Fruit fly (Drosophila melanogaster) whole organism, embryonic: ENCODE data around the gene Brms1.

Experiments used
- CG10565 ChIP-seq: fragments of 200-800 bp; sonication (Bioruptor generic); optimal IDR thresholded peaks from 3 replicates; lab custom pipeline; 2016; ENCODE audit warnings: missing biosample characterization, mild to moderate bottlenecking, missing genetic modification characterization
- CG31441 ChIP-seq: fragments of 200-800 bp; sonication (Bioruptor generic); IDR thresholded peaks from 2 replicates; pipeline ENCODE4 v1.3.6; 2022; ENCODE audit warnings: missing biosample characterization, missing genetic modification characterization
- CG6689 ChIP-seq: fragments of 200-800 bp; sonication (Bioruptor generic); IDR thresholded peaks from 2 replicates; pipeline ENCODE4 v1.3.6; 2022; ENCODE audit warnings: missing biosample characterization, missing genetic modification characterization
- ERR ChIP-seq: fragments of 200-800 bp; sonication (Bioruptor generic); optimal IDR thresholded peaks from 2 replicates; lab custom pipeline; 2016; ENCODE audit warnings: missing biosample characterization, missing genetic modification characterization
- HLH4C ChIP-seq: fragments of 200-800 bp; sonication (Bioruptor generic); IDR thresholded peaks from 3 replicates; pipeline ENCODE4 v1.3.6; 2022; ENCODE audit warnings: missing biosample characterization, missing genetic modification characterization; ENCODE audit not compliant: partially characterized antibody
- HLH54F ChIP-seq: fragments of 200-800 bp; sonication (Bioruptor generic); optimal IDR thresholded peaks from 3 replicates; lab custom pipeline; 2016; ENCODE audit warnings: missing biosample characterization, missing genetic modification characterization
- Hmr ChIP-seq: fragments of 200-800 bp; sonication (Bioruptor generic); optimal IDR thresholded peaks from 3 replicates; lab custom pipeline; 2017; ENCODE audit warnings: mild to moderate bottlenecking, missing biosample characterization, missing genetic modification reagents, missing genetic modification characterization
- cato ChIP-seq: fragments of 200-800 bp; sonication (Bioruptor generic); optimal IDR thresholded peaks from 2 replicates; lab custom pipeline; 2016; ENCODE audit warnings: missing biosample characterization, missing genetic modification characterization, borderline replicate concordance
- gcm ChIP-seq: fragments of 200-800 bp; sonication (Bioruptor generic); optimal IDR thresholded peaks from 2 replicates; lab custom pipeline; 2019; ENCODE audit warnings: missing biosample characterization, mild to moderate bottlenecking, missing genetic modification characterization, moderate library complexity
- psq ChIP-seq: fragments of 200-800 bp; sonication (Bioruptor generic); optimal IDR thresholded peaks from 2 replicates; lab custom pipeline; 2017; ENCODE audit warnings: missing biosample characterization, missing genetic modification characterization
- unc-4 ChIP-seq: fragments of 200-800 bp; sonication (Bioruptor generic); IDR thresholded peaks from 2 replicates; pipeline ENCODE4 v1.3.6; 2022; ENCODE audit warnings: missing biosample characterization, missing genetic modification characterization; ENCODE audit not compliant: partially characterized antibody
- yki ChIP-seq: fragments of >200 bp; optimal IDR thresholded peaks from 3 replicates; lab custom pipeline; 2018

DNA sequence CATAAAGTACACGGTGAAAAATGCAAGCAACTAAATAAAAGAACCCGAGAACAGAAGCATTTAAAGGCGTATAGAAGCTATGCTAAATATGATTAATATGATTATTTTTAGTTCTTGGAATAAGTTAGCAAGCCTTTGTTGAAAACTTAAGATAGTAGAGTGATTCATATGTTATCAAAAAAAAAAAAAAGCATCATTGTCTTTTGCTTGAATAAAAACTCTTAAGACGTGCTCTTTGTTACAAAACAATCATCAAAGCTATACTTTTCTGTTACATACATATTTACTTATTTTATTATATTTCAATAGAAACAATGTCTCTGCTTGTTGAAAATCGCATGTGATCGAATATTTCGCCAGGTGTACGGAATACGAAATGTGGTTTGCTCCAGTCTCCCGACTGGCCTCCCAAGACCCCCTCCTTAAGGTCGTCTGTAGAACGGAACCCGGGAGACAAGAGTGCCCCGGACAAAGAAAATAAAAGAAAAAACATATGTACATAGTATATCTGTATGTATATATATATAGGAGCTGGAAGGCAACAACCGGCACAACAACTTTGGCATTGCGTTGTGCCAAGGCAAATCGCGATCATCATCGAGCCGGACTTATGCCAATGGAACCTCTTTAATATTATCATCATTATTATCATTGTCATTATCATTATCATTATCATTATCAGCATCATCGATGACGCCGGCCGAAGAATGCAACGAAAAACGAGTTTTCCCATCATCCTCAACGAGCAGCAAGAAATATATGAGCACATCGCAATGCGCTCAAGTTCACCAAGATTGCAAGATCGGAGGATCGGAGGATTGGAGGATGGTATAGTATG lies 17.9 kb downstream of the Brms1 start:
- TF ChIP-seq psq (GFP tag; lab: Kevin White, UChicago), result no peak
- TF ChIP-seq ERR, result no peak
- TF ChIP-seq unc-4 (GFP tag; lab: Robert Waterston, UW), result no peak
- TF ChIP-seq HLH54F, result no peak
- no peak for TF ChIP-seq Hmr (GFP tag; lab: Kevin White, UChicago)
- TF ChIP-seq CG31441, result no peak
- no peak for TF ChIP-seq gcm (GFP tag; lab: Kevin White, UChicago)
- TF ChIP-seq HLH4C (GFP tag; lab: Robert Waterston, UW), result no peak
- no peak for TF ChIP-seq cato (GFP tag; lab: Kevin White, UChicago)
- no peak for TF ChIP-seq CG10565 (GFP tag; lab: Kevin White, UChicago)
- TF ChIP-seq CG6689 (GFP tag; lab: Robert Waterston, UW), result no peak
- TF ChIP-seq yki (lab: Kevin White, UChicago), result no peak
